Worm (Caenorhabditis elegans) whole organism, L1 larva: ENCODE results near the gene penr-1.

Source experiments
- C16A3.4 ChIP-seq: fragments of 150-350 bp; optimal IDR thresholded peaks from 2 replicates; lab custom pipeline; 2014; ENCODE audit warnings: missing biosample characterization, missing genetic modification characterization
- F16B12.6 ChIP-seq: fragments of 150-350 bp; optimal IDR thresholded peaks from 2 replicates; lab custom pipeline; 2014; ENCODE audit warnings: missing biosample characterization, missing genetic modification characterization
- blmp-1 ChIP-seq: fragments of 150-350 bp; optimal IDR thresholded peaks from 2 replicates; lab custom pipeline; 2014; ENCODE audit warnings: missing biosample characterization, missing genetic modification characterization
- ceh-63 ChIP-seq: fragments of 200-800 bp; sonication (Bioruptor generic); optimal IDR thresholded peaks from 2 replicates; lab custom pipeline; 2018; ENCODE audit warnings: mild to moderate bottlenecking, missing genetic modification characterization, missing compliant biosample characterization
- ceh-88 ChIP-seq: fragments of 200-800 bp; sonication (Bioruptor generic); IDR thresholded peaks from 2 replicates; pipeline ENCODE4 v1.3.6; 2022; ENCODE audit warnings: missing genetic modification characterization, missing compliant biosample characterization
- ces-1 ChIP-seq: fragments of 150-350 bp; optimal IDR thresholded peaks from 2 replicates; lab custom pipeline; 2014; ENCODE audit warnings: missing biosample characterization, missing genetic modification reagents, missing genetic modification characterization
- dpl-1 ChIP-seq, 3 experiments: fragments of 150-350 bp in 2 of 3; sonication (generic microtip) in 1 of 3; optimal IDR thresholded peaks; 2 replicates each; lab custom pipeline; 2014 to 2017; ENCODE audit warnings: missing biosample characterization in 3 of 3, missing genetic modification characterization in 3 of 3, missing genetic modification reagents in 3 of 3
- efl-1 ChIP-seq, 4 experiments: fragments of 150-350 bp; optimal IDR thresholded peaks in 3 of 4; peaks in 1 of 4; 1 replicate in 1 of 4; 2 replicates in 3 of 4; lab custom pipeline; 2014; ENCODE audit warnings: missing biosample characterization in 2 of 4, missing genetic modification characterization in 2 of 4, missing genetic modification reagents in 2 of 4
- efl-3 ChIP-seq: fragments of 200-800 bp; sonication (Bioruptor generic); optimal IDR thresholded peaks from 2 replicates; lab custom pipeline; 2018; ENCODE audit warnings: mild to moderate bottlenecking, missing genetic modification characterization, missing compliant biosample characterization
- egl-13 ChIP-seq: sonication (generic microtip); optimal IDR thresholded peaks from 2 replicates; lab custom pipeline; 2016; ENCODE audit warnings: missing genotype, missing genetic modification reagents, missing genetic modification characterization, missing compliant biosample characterization
- elt-2 ChIP-seq: sonication (generic microtip); optimal IDR thresholded peaks from 2 replicates; lab custom pipeline; 2016; ENCODE audit warnings: missing genetic modification characterization, mild to moderate bottlenecking, inconsistent platforms, missing compliant biosample characterization, missing genetic modification reagents
- elt-3 ChIP-seq, 6 experiments: fragments of 150-350 bp in 1 of 6; sonication (generic microtip); optimal IDR thresholded peaks; 2 replicates each; lab custom pipeline; 2017 to 2018; ENCODE audit warnings: missing biosample characterization in 6 of 6, missing genetic modification characterization in 6 of 6, inconsistent platforms in 1 of 6
- ets-5 ChIP-seq: fragments of 200-800 bp; sonication (Bioruptor generic); IDR thresholded peaks from 2 replicates; pipeline ENCODE4 v1.3.6; 2022; ENCODE audit warnings: missing genetic modification characterization, missing compliant biosample characterization
- fkh-10 ChIP-seq: sonication (generic microtip); optimal IDR thresholded peaks from 2 replicates; lab custom pipeline; 2017; ENCODE audit warnings: missing biosample characterization, missing genetic modification reagents, missing genetic modification characterization
- grh-1 ChIP-seq: fragments of 200-800 bp; sonication (Bioruptor generic); IDR thresholded peaks from 2 replicates; pipeline ENCODE4 v1.3.6; 2022; ENCODE audit warnings: missing genetic modification reagents, missing genetic modification characterization, missing compliant biosample characterization
- hpl-2 ChIP-seq: fragments of 150-350 bp; optimal IDR thresholded peaks from 2 replicates; lab custom pipeline; 2014; ENCODE audit warnings: missing biosample characterization, missing genetic modification reagents, missing genetic modification characterization
- irx-1 ChIP-seq: sonication (generic microtip); optimal IDR thresholded peaks from 2 replicates; lab custom pipeline; 2016; ENCODE audit warnings: missing genetic modification characterization, missing compliant biosample characterization
- jun-1 ChIP-seq: fragments of 150-350 bp; optimal IDR thresholded peaks from 2 replicates; lab custom pipeline; 2014; ENCODE audit warnings: missing biosample characterization, missing genetic modification reagents, missing genetic modification characterization
- lin-13 ChIP-seq: fragments of 150-350 bp; optimal IDR thresholded peaks from 2 replicates; lab custom pipeline; 2014; ENCODE audit warnings: missing biosample characterization, missing genetic modification reagents, missing genetic modification characterization
- lin-14 ChIP-seq: fragments of 200-800 bp; sonication (Bioruptor generic); optimal IDR thresholded peaks from 2 replicates; lab custom pipeline; 2018; ENCODE audit warnings: mild to moderate bottlenecking, missing genetic modification characterization, moderate library complexity, missing compliant biosample characterization
- lin-15B ChIP-seq: fragments of 150-350 bp; sonication (generic microtip); optimal IDR thresholded peaks from 3 replicates; lab custom pipeline; 2014; ENCODE audit warnings: missing biosample characterization, missing genetic modification characterization
- lin-35 ChIP-seq, 2 experiments: fragments of 150-350 bp; optimal IDR thresholded peaks; 2 replicates each; lab custom pipeline; 2014; ENCODE audit warnings: missing biosample characterization in 2 of 2, missing genetic modification characterization in 2 of 2, missing genetic modification reagents in 2 of 2
- lin-39 ChIP-seq: fragments of 150-350 bp; optimal IDR thresholded peaks from 2 replicates; lab custom pipeline; 2014; ENCODE audit warnings: missing biosample characterization, missing genetic modification reagents, missing genetic modification characterization
- mab-9 ChIP-seq: fragments of 200-800 bp; sonication (Bioruptor generic); IDR thresholded peaks from 2 replicates; pipeline ENCODE4 v1.3.6; 2022; ENCODE audit warnings: missing genetic modification reagents, missing genetic modification characterization, missing compliant biosample characterization
- mdl-1 ChIP-seq, 2 experiments: fragments of 150-350 bp; optimal IDR thresholded peaks; 2 replicates each; lab custom pipeline; 2014 to 2017; ENCODE audit warnings: missing biosample characterization in 2 of 2, missing genetic modification characterization in 2 of 2, inconsistent platforms in 1 of 2
- nhr-19 ChIP-seq: fragments of 200-800 bp; sonication (Bioruptor generic); conservative IDR thresholded peaks from 2 replicates; pipeline ENCODE4 v1.3.6; 2022; ENCODE audit warnings: missing genetic modification characterization, missing compliant biosample characterization
- nhr-20 ChIP-seq: sonication (generic microtip); optimal IDR thresholded peaks from 2 replicates; lab custom pipeline; 2016; ENCODE audit warnings: mild to moderate bottlenecking, missing genetic modification characterization, missing compliant biosample characterization
- nhr-71 ChIP-seq: sonication (generic microtip); optimal IDR thresholded peaks from 2 replicates; lab custom pipeline; 2016; ENCODE audit warnings: mild to moderate bottlenecking, missing genetic modification characterization, moderate library complexity, missing compliant biosample characterization
- nhr-84 ChIP-seq: sonication (generic microtip); optimal IDR thresholded peaks from 2 replicates; lab custom pipeline; 2017; ENCODE audit warnings: missing biosample characterization, missing genetic modification characterization
- nhr-90 ChIP-seq: sonication (generic microtip); optimal IDR thresholded peaks from 2 replicates; lab custom pipeline; 2016; ENCODE audit warnings: mild to moderate bottlenecking, missing genetic modification characterization, missing compliant biosample characterization; ENCODE audit not compliant: poor library complexity
- pag-3 ChIP-seq: sonication (generic microtip); optimal IDR thresholded peaks from 2 replicates; lab custom pipeline; 2017; ENCODE audit warnings: missing genetic modification characterization, mild to moderate bottlenecking, missing compliant biosample characterization, antibody characterized with exemption, borderline replicate concordance; ENCODE audit not compliant: insufficient read depth
- rnt-1 ChIP-seq: sonication (generic microtip); optimal IDR thresholded peaks from 2 replicates; lab custom pipeline; 2016; ENCODE audit warnings: mild to moderate bottlenecking, missing genetic modification characterization, moderate library complexity, missing compliant biosample characterization
- skn-1 ChIP-seq: fragments of 150-350 bp; optimal IDR thresholded peaks from 2 replicates; lab custom pipeline; 2014; ENCODE audit warnings: missing biosample characterization, missing genetic modification characterization
- snpc-4 ChIP-seq: fragments of 150-350 bp; optimal IDR thresholded peaks from 2 replicates; lab custom pipeline; 2014; ENCODE audit warnings: missing biosample characterization, missing genetic modification characterization
- snu-23 ChIP-seq: sonication (generic microtip); optimal IDR thresholded peaks from 2 replicates; lab custom pipeline; 2016; ENCODE audit warnings: missing genetic modification characterization, missing compliant biosample characterization
- swsn-7 ChIP-seq: sonication (generic microtip); optimal IDR thresholded peaks from 2 replicates; lab custom pipeline; 2016; ENCODE audit warnings: missing genetic modification characterization, missing compliant biosample characterization
- unc-130 ChIP-seq: fragments of 150-350 bp; optimal IDR thresholded peaks from 2 replicates; lab custom pipeline; 2017; ENCODE audit warnings: missing biosample characterization, missing genetic modification characterization, inconsistent platforms
- unc-98 ChIP-seq: fragments of 200-800 bp; sonication (Bioruptor generic); IDR thresholded peaks from 2 replicates; pipeline ENCODE4 v1.3.6; 2022; ENCODE audit warnings: missing genetic modification characterization, missing compliant biosample characterization
- zag-1 ChIP-seq: fragments of 150-350 bp; optimal IDR thresholded peaks from 2 replicates; lab custom pipeline; 2014; ENCODE audit warnings: missing biosample characterization, missing genetic modification characterization
- zip-4 ChIP-seq: fragments of 200-800 bp; sonication (Bioruptor generic); optimal IDR thresholded peaks from 2 replicates; lab custom pipeline; 2018; ENCODE audit warnings: mild to moderate bottlenecking, missing genetic modification characterization, moderate library complexity, missing compliant biosample characterization
- ztf-11 ChIP-seq, 2 experiments: sonication (generic microtip); optimal IDR thresholded peaks; 2 replicates each; lab custom pipeline; 2016 to 2017; ENCODE audit warnings: missing genetic modification characterization in 2 of 2, missing biosample characterization in 1 of 2, missing compliant biosample characterization in 1 of 2
- ztf-4 ChIP-seq: fragments of 150-350 bp; optimal IDR thresholded peaks from 2 replicates; lab custom pipeline; 2014; ENCODE audit warnings: missing biosample characterization, missing genetic modification characterization

Gene penr-1

DNA sequence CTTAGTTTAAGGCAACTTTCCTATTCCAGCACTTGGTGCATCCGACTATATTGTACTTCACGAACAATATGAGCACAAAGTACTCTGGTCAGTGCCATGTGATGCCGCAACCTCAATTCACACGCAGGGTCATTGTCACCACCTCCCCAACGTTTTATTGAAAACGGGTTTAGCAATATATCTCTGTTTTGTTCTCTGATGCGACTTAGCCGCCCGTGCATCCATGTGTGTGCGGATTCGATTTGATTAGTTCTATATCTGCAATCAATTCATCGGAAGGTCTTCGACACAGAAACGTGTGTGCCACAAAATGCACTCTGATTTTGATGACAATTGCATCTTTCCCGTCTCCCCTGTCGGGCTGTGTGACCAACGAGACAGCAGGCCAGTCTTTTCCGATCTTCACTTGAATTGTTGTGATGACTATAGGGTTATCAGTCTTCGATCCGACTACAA is 3.4 kb downstream of the penr-1 start (continued):
- TF ChIP-seq lin-15B (tag; lab: Kevin White, UChicago) (no peak), lin-13 (no peak), efl-3 (GFP tag; lab: Kevin White, UChicago) (no peak), ztf-4 (tag; lab: Kevin White, UChicago) (peak; percentile 39), lin-39 (tag; lab: Kevin White, UChicago) (no peak), lin-14 (peak; percentile 82), snu-23 (GFP tag; lab: Kevin White, UChicago) (peak; percentile 74), nhr-84 (tag; lab: Kevin White, UChicago) (no peak), dpl-1 (GFP tag; optimal IDR thresholded peaks at IDR 0.05; lab: Kevin White, UChicago) (no peak), egl-13 (tag; lab: Kevin White, UChicago) (no peak), irx-1 (tag; lab: Kevin White, UChicago) (no peak), mdl-1 (tag; optimal IDR thresholded peaks at IDR 0.05; lab: Kevin White, UChicago) (peak in 1 of 2 experiments; percentile 44), F16B12.6 (tag; lab: Kevin White, UChicago) (no peak), nhr-90 (tag; lab: Kevin White, UChicago) (peak; percentile 45), unc-98 (GFP tag; lab: Robert Waterston, UW) (no peak), efl-1 (optimal IDR thresholded peaks at IDR 0.05; lab: Kevin White, UChicago) (peak in 1 of 2 experiments; percentile 7), efl-1 (GFP tag; optimal IDR thresholded peaks at IDR 0.05 in 1 of 2; lab: Kevin White, UChicago) (peak in 1 of 2 experiments; percentile 91), ztf-11 (tag; optimal IDR thresholded peaks at IDR 0.05; lab: Kevin White, UChicago) (no peak), rnt-1 (tag; lab: Kevin White, UChicago) (no peak), grh-1 (GFP tag; lab: Robert Waterston, UW) (peak; percentile 84), zip-4 (GFP tag; lab: Kevin White, UChicago) (no peak), nhr-71 (tag; lab: Kevin White, UChicago) (peak; percentile 81), mab-9 (GFP tag; lab: Robert Waterston, UW) (no peak), C16A3.4 (tag; lab: Kevin White, UChicago) (peak; percentile 43), fkh-10 (GFP tag; lab: Kevin White, UChicago) (peak; percentile 12), blmp-1 (tag; lab: Kevin White, UChicago) (peak; percentile 9), pag-3 (tag; lab: Kevin White, UChicago) (no peak), ceh-88 (GFP tag; lab: Robert Waterston, UW) (no peak), ceh-63 (GFP tag; lab: Kevin White, UChicago) (no peak), zag-1 (no peak), ets-5 (GFP tag; lab: Robert Waterston, UW) (no peak), swsn-7 (tag; lab: Kevin White, UChicago) (peak; percentile 23), jun-1 (no peak), lin-35 (GFP tag; optimal IDR thresholded peaks at IDR 0.05; lab: Kevin White, UChicago) (peak in 1 of 2 experiments; percentile 40), nhr-20 (peak; percentile 96), ces-1 (GFP tag; lab: Kevin White, UChicago) (no peak)

DNA sequence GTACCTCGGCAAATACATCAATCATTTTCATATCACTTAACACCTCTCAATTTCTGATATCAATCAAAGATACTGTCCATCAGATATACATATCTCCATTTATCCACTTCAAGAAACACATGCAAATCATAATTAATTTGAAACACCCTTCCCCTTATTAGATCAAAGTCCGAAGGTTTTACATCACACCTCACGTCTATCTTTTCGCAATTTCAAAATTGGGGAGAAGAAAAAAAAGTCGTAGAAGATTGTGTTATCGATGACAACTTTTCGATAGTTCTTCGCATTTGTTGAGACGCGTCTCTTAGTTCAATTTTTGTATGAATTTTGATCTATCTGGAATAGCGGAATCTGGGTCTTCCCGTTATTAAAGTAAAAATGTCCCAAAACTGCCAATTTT is 4.0 kb downstream of the penr-1 start:
- TF ChIP-seq hpl-2 (no peak), ztf-11 (tag; optimal IDR thresholded peaks at IDR 0.05; lab: Kevin White, UChicago) (no peak), lin-35 (GFP tag; optimal IDR thresholded peaks at IDR 0.05; lab: Kevin White, UChicago) (peak in 1 of 2 experiments; percentile 1), grh-1 (GFP tag; lab: Robert Waterston, UW) (no peak), snu-23 (GFP tag; lab: Kevin White, UChicago) (no peak), snpc-4 (tag; lab: Kevin White, UChicago) (no peak), zag-1 (no peak), efl-1 (optimal IDR thresholded peaks at IDR 0.05; lab: Kevin White, UChicago) (no peak), efl-1 (GFP tag; optimal IDR thresholded peaks at IDR 0.05 in 1 of 2; lab: Kevin White, UChicago) (peak in 1 of 2 experiments; percentile 57), ets-5 (GFP tag; lab: Robert Waterston, UW) (no peak), unc-130 (tag; lab: Kevin White, UChicago) (no peak), elt-3 (tag; optimal IDR thresholded peaks at IDR 0.05; lab: Kevin White, UChicago) (peak in 1 of 6 experiments; percentile 7), nhr-19 (GFP tag; lab: Robert Waterston, UW) (0 out of 2 replicates have a peak, but pooled peaks have one; percentile 2), skn-1 (tag; lab: Kevin White, UChicago) (no peak), elt-2 (tag; lab: Kevin White, UChicago) (peak; percentile 7), lin-14 (no peak), nhr-20 (no peak)
